Worm (Caenorhabditis elegans): ENCODE results near the gene tsp-12.
A peak's percentile ranks its signal among the peaks of the same experiment; 100 is the strongest.

The tsp-12 gene

DNA sequence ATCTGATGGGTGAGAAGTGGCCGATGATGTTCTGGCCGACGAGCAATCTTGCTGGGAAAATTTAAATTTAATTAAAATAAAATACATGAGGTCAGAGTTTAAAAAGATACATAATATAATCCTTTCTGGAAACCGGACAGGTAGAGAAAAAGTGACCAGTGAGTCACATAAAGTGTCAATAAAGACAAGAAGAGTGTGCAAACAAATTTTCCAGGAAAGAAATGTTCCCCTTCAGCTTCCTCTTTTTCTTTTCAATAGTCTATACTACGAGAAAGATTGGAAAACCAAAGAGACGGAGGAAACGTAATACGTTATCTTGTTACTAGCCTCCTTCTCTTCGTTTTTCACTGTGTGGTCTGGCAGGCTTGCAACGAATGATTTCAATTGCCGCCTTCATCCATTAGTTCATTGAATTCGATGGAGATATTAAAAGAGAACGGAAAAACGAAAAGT, at the start of gene tsp-12:
Gene tsp-12 (minus strand): TSS at position 51 of the 453 bp plus-strand sequence.
- TF ChIP-seq lin-14 (GFP tag; optimal IDR thresholded peaks at IDR 0.05) (peak; percentile 64), lin-35 (GFP tag; optimal IDR thresholded peaks at IDR 0.05) (no peak), lsy-2 (tag; optimal IDR thresholded peaks at IDR 0.05) (peak in 1 of 2 experiments; percentile 33), blmp-1 (tag; optimal IDR thresholded peaks at IDR 0.05) (peak; percentile 27), nhr-20 (tag; optimal IDR thresholded peaks at IDR 0.05) (peak; percentile 1)

DNA sequence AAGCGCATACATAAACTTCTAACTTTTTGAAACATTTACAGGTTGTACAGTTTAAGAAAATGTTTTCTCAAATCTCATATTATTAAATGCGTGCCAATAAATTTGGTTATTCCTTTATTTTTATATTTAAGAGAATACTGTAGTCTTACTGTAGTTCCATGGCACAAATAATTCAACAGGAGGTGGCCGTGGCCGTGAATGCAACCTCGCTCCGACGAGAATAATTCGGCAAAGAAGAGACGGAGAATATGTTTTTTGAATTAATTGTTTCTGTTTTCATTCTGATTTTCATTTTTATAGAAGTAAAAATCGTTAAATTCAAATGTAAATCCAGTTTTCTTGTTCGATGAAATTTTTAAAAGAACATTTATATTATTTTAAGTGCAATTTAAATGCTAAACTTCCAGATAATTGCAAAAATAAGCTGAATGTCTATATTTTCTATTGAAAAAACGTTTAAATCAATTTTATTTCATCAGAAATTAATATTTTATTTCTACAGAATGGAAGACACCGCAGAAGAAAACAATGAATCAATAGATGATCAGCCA, 47.0 kb upstream of the tsp-12 start, which contains the start of gene gon-4:
Gene gon-4 (plus strand): TSS at position 501 of the 551 bp plus-strand sequence.
- TF ChIP-seq ceh-8 (GFP tag; optimal IDR thresholded peaks at IDR 0.05) (no peak), efl-1 (optimal IDR thresholded peaks at IDR 0.05) (peak; percentile 29 to 40), efl-1 (GFP tag; optimal IDR thresholded peaks at IDR 0.05 in 1 of 2) (peak; percentile 57 to 91), sox-4 (tag; optimal IDR thresholded peaks at IDR 0.05) (no peak), dpl-1 (GFP tag; optimal IDR thresholded peaks at IDR 0.05) (peak in 2 of 3 experiments; percentile 37 to 65), mep-1 (tag; optimal IDR thresholded peaks at IDR 0.05) (peak; percentile 30), rnt-1 (tag; optimal IDR thresholded peaks at IDR 0.05) (peak; percentile 6), lin-35 (GFP tag; optimal IDR thresholded peaks at IDR 0.05) (peak in 1 of 2 experiments; percentile 6), lin-15B (tag; optimal IDR thresholded peaks at IDR 0.05) (peak; percentile 29), C16A3.4 (tag; optimal IDR thresholded peaks at IDR 0.05) (peak; percentile 9)

DNA sequence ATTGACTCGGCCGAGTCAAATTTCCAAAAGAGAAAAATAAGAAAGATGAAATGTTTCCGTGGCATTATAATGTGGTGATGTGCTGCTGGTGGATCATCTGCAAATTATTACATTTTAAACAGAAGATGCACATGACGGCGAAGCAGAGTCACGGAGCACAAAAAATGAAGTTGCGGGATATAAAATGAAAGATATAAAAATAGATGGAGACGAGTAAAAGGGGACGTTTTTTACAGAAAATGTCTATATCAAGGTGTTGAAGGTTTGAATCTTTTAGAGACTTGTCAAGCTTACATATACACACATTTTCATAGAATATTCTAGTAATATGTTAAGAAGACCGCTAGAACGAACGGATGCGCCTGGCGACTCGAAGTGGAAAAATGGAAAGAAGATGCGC, 43.9 kb upstream of the tsp-12 start, which contains the start of gene ptrg-1:
Gene ptrg-1 (minus strand): TSS at position 101 of the 400 bp plus-strand sequence.
- TF ChIP-seq irx-1 (tag; optimal IDR thresholded peaks at IDR 0.05), result no peak
- no peak for TF ChIP-seq tlp-1 (tag; optimal IDR thresholded peaks at IDR 0.05)
- no peak for TF ChIP-seq unc-86 (tag; optimal IDR thresholded peaks at IDR 0.05)
- no peak for TF ChIP-seq lin-13 (GFP tag; optimal IDR thresholded peaks at IDR 0.05)
- TF ChIP-seq rnt-1 (tag; optimal IDR thresholded peaks at IDR 0.05), result no peak
- no peak for TF ChIP-seq fkh-10 (GFP tag; optimal IDR thresholded peaks at IDR 0.05)
- TF ChIP-seq nhr-47 (tag; optimal IDR thresholded peaks at IDR 0.05), result no peak
- TF ChIP-seq dsc-1 (tag; optimal IDR thresholded peaks at IDR 0.05), result no peak
- no peak for TF ChIP-seq xbp-1 (tag; optimal IDR thresholded peaks at IDR 0.05)
- no peak for TF ChIP-seq aly-2 (tag; optimal IDR thresholded peaks at IDR 0.05)

DNA sequence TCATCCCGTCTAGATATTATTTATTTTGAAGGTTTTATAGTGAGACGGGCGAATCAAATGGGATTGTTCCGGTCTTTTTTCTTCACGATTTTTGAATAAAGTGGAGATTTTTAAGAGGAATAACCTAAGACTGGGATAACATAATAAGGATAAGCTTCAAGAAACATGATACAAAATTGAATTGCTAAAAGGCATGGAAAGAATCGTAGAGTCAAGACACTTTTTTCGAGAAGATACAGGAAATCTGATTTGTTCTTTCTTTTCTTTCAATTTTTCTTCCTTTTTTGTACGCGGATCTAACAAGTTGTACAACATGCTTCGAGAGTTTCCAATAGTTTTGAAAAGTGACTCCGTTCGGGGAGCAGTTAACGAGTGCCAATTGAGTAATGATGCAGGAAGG, 41.1 kb upstream of the tsp-12 start:
- peak; percentile 20 for TF ChIP-seq lin-14 (GFP tag; optimal IDR thresholded peaks at IDR 0.05)
- no peak for TF ChIP-seq pag-3 (tag; optimal IDR thresholded peaks at IDR 0.05; ENCODE audit: borderline replicate concordance, insufficient read depth)
- TF ChIP-seq dpl-1 (GFP tag; optimal IDR thresholded peaks at IDR 0.05), result no peak
- no peak for TF ChIP-seq ceh-82 (tag; optimal IDR thresholded peaks at IDR 0.05)
- no peak for TF ChIP-seq zip-4 (GFP tag; optimal IDR thresholded peaks at IDR 0.05)
- no peak for TF ChIP-seq unc-62 (GFP tag; optimal IDR thresholded peaks at IDR 0.05)
- TF ChIP-seq ztf-11 (tag; optimal IDR thresholded peaks at IDR 0.05), result no peak
- TF ChIP-seq xbp-1 (tag; optimal IDR thresholded peaks at IDR 0.05), result no peak
- no peak for TF ChIP-seq rnt-1 (tag; optimal IDR thresholded peaks at IDR 0.05)
- no peak for TF ChIP-seq hlh-17 (GFP tag; optimal IDR thresholded peaks at IDR 0.05; ENCODE audit: borderline replicate concordance)
- no peak for TF ChIP-seq C34B4.2 (tag; optimal IDR thresholded peaks at IDR 0.05)
- no peak for TF ChIP-seq alr-1 (tag; optimal IDR thresholded peaks at IDR 0.05; ENCODE audit: borderline replicate concordance)
- no peak for TF ChIP-seq fos-1 (tag; optimal IDR thresholded peaks at IDR 0.05)
- peak; percentile 79 for TF ChIP-seq fkh-10 (GFP tag; optimal IDR thresholded peaks at IDR 0.05)
- TF ChIP-seq aha-1 (tag; optimal IDR thresholded peaks at IDR 0.05), result no peak
- TF ChIP-seq grh-1 (GFP tag; IDR thresholded peaks at IDR 0.05), result no peak

Data from whole organism, L1 larva.